Worm (Caenorhabditis elegans) whole organism, late embryonic: Measurements from ENCODE around the gene ceh-54.

Experiments used
- C38D4.7 ChIP-seq: fragments of 200-800 bp; sonication (Bioruptor generic); optimal IDR thresholded peaks from 2 replicates; lab custom pipeline; 2018; ENCODE audit warnings: mild to moderate bottlenecking, missing genetic modification characterization, moderate library complexity, missing compliant biosample characterization
- K02D7.2 ChIP-seq: sonication (generic microtip); optimal IDR thresholded peaks from 2 replicates; lab custom pipeline; 2017; ENCODE audit warnings: mild to moderate bottlenecking, missing genetic modification characterization, missing compliant biosample characterization
- K09A11.1 ChIP-seq: sonication (generic microtip); optimal IDR thresholded peaks from 2 replicates; lab custom pipeline; 2017; ENCODE audit warnings: antibody characterized with exemption, mild to moderate bottlenecking, missing genetic modification characterization, missing compliant biosample characterization; ENCODE audit not compliant: insufficient read depth
- ama-1 ChIP-seq: fragments of 150-350 bp; optimal IDR thresholded peaks from 2 replicates; lab custom pipeline; 2014
- ceh-14 ChIP-seq: sonication (generic microtip); optimal IDR thresholded peaks from 2 replicates; lab custom pipeline; 2016; ENCODE audit warnings: missing genotype, missing genetic modification characterization, missing compliant biosample characterization
- ceh-19 ChIP-seq: fragments of 200-800 bp; sonication (Bioruptor generic); optimal IDR thresholded peaks from 2 replicates; lab custom pipeline; 2018; ENCODE audit warnings: mild to moderate bottlenecking, missing genetic modification characterization, missing compliant biosample characterization
- ceh-22 ChIP-seq: sonication (generic microtip); optimal IDR thresholded peaks from 2 replicates; lab custom pipeline; 2017; ENCODE audit warnings: missing biosample characterization, missing genetic modification characterization
- ceh-24 ChIP-seq: sonication (generic microtip); optimal IDR thresholded peaks from 2 replicates; lab custom pipeline; 2016; ENCODE audit warnings: mild to moderate bottlenecking, missing genetic modification characterization, missing compliant biosample characterization
- ceh-31 ChIP-seq: sonication (generic microtip); optimal IDR thresholded peaks from 2 replicates; lab custom pipeline; 2016; ENCODE audit warnings: missing genetic modification characterization, missing compliant biosample characterization
- ceh-34 ChIP-seq: sonication (generic microtip); optimal IDR thresholded peaks from 2 replicates; lab custom pipeline; 2016; ENCODE audit warnings: mild to moderate bottlenecking, missing genetic modification characterization, missing compliant biosample characterization
- ceh-6 ChIP-seq: fragments of 200-800 bp; sonication (Bioruptor generic); optimal IDR thresholded peaks from 2 replicates; lab custom pipeline; 2018; ENCODE audit warnings: mild to moderate bottlenecking, missing genetic modification characterization, missing compliant biosample characterization
- che-1 ChIP-seq: sonication (generic microtip); optimal IDR thresholded peaks from 2 replicates; lab custom pipeline; 2016; ENCODE audit warnings: mild to moderate bottlenecking, missing genetic modification characterization, missing compliant biosample characterization
- eyg-1 ChIP-seq: sonication (generic microtip); optimal IDR thresholded peaks from 2 replicates; lab custom pipeline; 2016; ENCODE audit warnings: missing genotype, missing genetic modification characterization, missing compliant biosample characterization
- fkh-10 ChIP-seq: fragments of 150-350 bp; optimal IDR thresholded peaks from 2 replicates; lab custom pipeline; 2014; ENCODE audit warnings: missing biosample characterization, missing genetic modification reagents, missing genetic modification characterization
- fkh-6 ChIP-seq: sonication (generic microtip); optimal IDR thresholded peaks from 2 replicates; lab custom pipeline; 2016; ENCODE audit warnings: missing genetic modification characterization, missing compliant biosample characterization
- hlh-15 ChIP-seq: sonication (generic microtip); optimal IDR thresholded peaks from 2 replicates; lab custom pipeline; 2016; ENCODE audit warnings: missing genetic modification characterization, missing compliant biosample characterization
- hlh-30 ChIP-seq: sonication (generic microtip); optimal IDR thresholded peaks from 2 replicates; lab custom pipeline; 2017; ENCODE audit warnings: antibody characterized with exemption, missing genetic modification characterization, missing compliant biosample characterization; ENCODE audit not compliant: insufficient read depth
- hlh-6 ChIP-seq: sonication (generic microtip); optimal IDR thresholded peaks from 2 replicates; lab custom pipeline; 2016; ENCODE audit warnings: missing genotype, missing genetic modification characterization, missing compliant biosample characterization
- hlh-8 ChIP-seq: sonication (generic microtip); optimal IDR thresholded peaks from 2 replicates; lab custom pipeline; 2016; ENCODE audit warnings: missing genotype, missing genetic modification characterization, missing compliant biosample characterization
- lin-11 ChIP-seq: fragments of 200-800 bp; sonication (Bioruptor generic); optimal IDR thresholded peaks from 2 replicates; lab custom pipeline; 2018; ENCODE audit warnings: mild to moderate bottlenecking, missing genetic modification characterization, missing compliant biosample characterization
- madf-2 ChIP-seq: sonication (generic microtip); optimal IDR thresholded peaks from 2 replicates; lab custom pipeline; 2017; ENCODE audit warnings: missing genetic modification characterization, missing compliant biosample characterization
- mec-3 ChIP-seq: sonication (generic microtip); optimal IDR thresholded peaks from 2 replicates; lab custom pipeline; 2016; ENCODE audit warnings: borderline replicate concordance, missing genetic modification characterization, missing compliant biosample characterization
- nhr-11 ChIP-seq: fragments of 150-350 bp; optimal IDR thresholded peaks from 2 replicates; lab custom pipeline; 2014; ENCODE audit warnings: missing biosample characterization, missing genetic modification characterization
- nhr-232 ChIP-seq: sonication (generic microtip); optimal IDR thresholded peaks from 2 replicates; lab custom pipeline; 2016; ENCODE audit warnings: missing genetic modification characterization, missing compliant biosample characterization
- odd-2 ChIP-seq: sonication (generic microtip); optimal IDR thresholded peaks from 2 replicates; lab custom pipeline; 2017; ENCODE audit warnings: antibody characterized with exemption, mild to moderate bottlenecking, missing genetic modification characterization, missing compliant biosample characterization
- pax-1 ChIP-seq: fragments of 150-350 bp; optimal IDR thresholded peaks from 2 replicates; lab custom pipeline; 2014; ENCODE audit warnings: missing biosample characterization, missing genetic modification characterization
- pha-2 ChIP-seq: sonication (generic microtip); optimal IDR thresholded peaks from 2 replicates; lab custom pipeline; 2017; ENCODE audit warnings: mild to moderate bottlenecking, missing genetic modification characterization, missing compliant biosample characterization
- pha-4 ChIP-seq: fragments of 150-350 bp; optimal IDR thresholded peaks from 2 replicates; lab custom pipeline; 2018; ENCODE audit warnings: missing biosample characterization, missing genetic modification reagents, missing genetic modification characterization
- pqm-1 ChIP-seq: sonication (generic microtip); optimal IDR thresholded peaks from 2 replicates; lab custom pipeline; 2016; ENCODE audit warnings: missing genetic modification characterization, missing compliant biosample characterization
- pros-1 ChIP-seq: fragments of 150-350 bp; optimal IDR thresholded peaks from 2 replicates; lab custom pipeline; 2014; ENCODE audit warnings: missing biosample characterization, missing genetic modification reagents, missing genetic modification characterization
- ref-2 ChIP-seq: sonication (generic microtip); optimal IDR thresholded peaks from 2 replicates; lab custom pipeline; 2016; ENCODE audit warnings: missing genetic modification characterization, missing compliant biosample characterization
- sdc-2 ChIP-seq: sonication (generic microtip); optimal IDR thresholded peaks from 2 replicates; lab custom pipeline; 2016; ENCODE audit warnings: missing genotype, missing genetic modification characterization, missing compliant biosample characterization
- sox-2 ChIP-seq: fragments of 200-800 bp; sonication (Bioruptor generic); IDR thresholded peaks from 2 replicates; pipeline ENCODE4 v1.3.6; 2022; ENCODE audit warnings: missing genetic modification reagents, missing genetic modification characterization, missing compliant biosample characterization
- sox-4 ChIP-seq: sonication (generic microtip); optimal IDR thresholded peaks from 2 replicates; lab custom pipeline; 2017; ENCODE audit warnings: mild to moderate bottlenecking, missing genetic modification characterization, inconsistent platforms, missing compliant biosample characterization
- tbx-2 ChIP-seq: sonication (generic microtip); optimal IDR thresholded peaks from 2 replicates; lab custom pipeline; 2016; ENCODE audit warnings: missing genetic modification characterization, missing compliant biosample characterization
- tbx-7 ChIP-seq: sonication (generic microtip); optimal IDR thresholded peaks from 2 replicates; lab custom pipeline; 2016; ENCODE audit warnings: missing genotype, missing genetic modification characterization, missing compliant biosample characterization
- unc-42 ChIP-seq: sonication (generic microtip); optimal IDR thresholded peaks from 2 replicates; lab custom pipeline; 2016; ENCODE audit warnings: missing genotype, missing genetic modification characterization, missing compliant biosample characterization
- unc-55 ChIP-seq: sonication (generic microtip); optimal IDR thresholded peaks from 2 replicates; lab custom pipeline; 2017; ENCODE audit warnings: missing biosample characterization, missing genetic modification reagents, missing genetic modification characterization
- unc-86 ChIP-seq: sonication (generic microtip); optimal IDR thresholded peaks from 2 replicates; lab custom pipeline; 2016; ENCODE audit warnings: missing genetic modification characterization, missing compliant biosample characterization
- zip-5 ChIP-seq: sonication (generic microtip); optimal IDR thresholded peaks from 2 replicates; lab custom pipeline; 2016; ENCODE audit warnings: missing genetic modification characterization, missing compliant biosample characterization

Gene ceh-54

DNA sequence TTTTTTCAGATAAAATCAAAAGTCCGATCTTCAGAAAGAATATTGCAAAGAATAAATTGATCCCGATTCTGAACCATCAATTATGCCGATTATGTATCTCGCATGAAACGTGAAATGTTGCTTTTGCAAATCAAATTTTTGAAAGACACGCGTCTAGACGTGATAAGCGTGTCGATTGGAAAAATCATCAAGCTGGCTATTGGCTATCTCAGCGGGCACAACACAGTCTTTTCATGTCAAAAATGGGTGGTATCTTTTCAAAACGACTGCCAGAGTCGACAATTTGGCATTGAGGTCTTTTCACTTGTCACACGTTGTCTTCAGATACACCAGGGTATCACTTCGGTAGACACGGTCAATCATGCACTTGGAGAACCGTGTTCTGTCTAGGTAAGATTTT is 2.6 kb upstream of the ceh-54 start, which contains the start of gene daf-9:
daf-9 (plus strand) TSS at position 301 of the 400 bp plus-strand sequence.
- no peak for TF ChIP-seq ceh-34 (tag; lab: Kevin White, UChicago)
- TF ChIP-seq madf-2, result no peak
- no peak for TF ChIP-seq ceh-6 (GFP tag; lab: Kevin White, UChicago)
- TF ChIP-seq sox-4 (tag; lab: Kevin White, UChicago), result no peak
- TF ChIP-seq ceh-22, result no peak
- no peak for TF ChIP-seq pqm-1 (tag; lab: Kevin White, UChicago)
- TF ChIP-seq odd-2, result no peak
- TF ChIP-seq hlh-15 (tag; lab: Kevin White, UChicago), result no peak
- TF ChIP-seq C38D4.7 (GFP tag; lab: Kevin White, UChicago), result no peak
- no peak for TF ChIP-seq ceh-19 (GFP tag; lab: Kevin White, UChicago)
- no peak for TF ChIP-seq lin-11 (tag; lab: Kevin White, UChicago)
- TF ChIP-seq fkh-10, result no peak
- TF ChIP-seq, all 69 proteins: peak for 0

DNA sequence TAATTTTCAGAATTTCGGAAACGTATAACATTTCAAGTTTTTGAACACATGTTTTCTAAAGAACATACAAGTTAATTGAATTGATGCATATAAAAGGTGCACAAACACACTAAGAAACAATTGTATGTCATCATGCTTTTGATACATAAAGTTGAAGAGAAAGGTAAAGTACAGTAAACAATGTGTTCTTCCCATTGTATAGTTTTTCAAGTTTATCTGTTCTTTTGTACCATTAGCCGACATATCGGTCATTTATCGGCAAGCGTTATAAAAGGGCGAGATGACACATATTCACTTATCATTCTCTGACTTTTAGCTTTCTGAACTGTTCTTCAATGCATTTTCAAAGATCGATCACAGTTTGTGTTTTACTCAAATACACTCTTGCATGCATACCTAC is 4.1 kb downstream of the ceh-54 start, which contains the start of gene T13C5.9:
T13C5.9 (plus strand) TSS at position 301 of the 400 bp plus-strand sequence.
- TF ChIP-seq hlh-8 (tag; lab: Kevin White, UChicago) (no peak), fkh-6 (tag; lab: Kevin White, UChicago) (no peak), che-1 (tag; lab: Kevin White, UChicago) (no peak), tbx-7 (no peak), pha-2 (tag; lab: Kevin White, UChicago) (no peak), nhr-232 (tag; lab: Kevin White, UChicago) (no peak), pros-1 (tag; lab: Kevin White, UChicago) (no peak), mec-3 (tag; lab: Kevin White, UChicago) (no peak), pqm-1 (tag; lab: Kevin White, UChicago) (no peak), pha-4 (tag; lab: Kevin White, UChicago) (no peak), hlh-30 (tag; lab: Kevin White, UChicago) (no peak), lin-11 (tag; lab: Kevin White, UChicago) (no peak), zip-5 (tag; lab: Kevin White, UChicago) (no peak), ref-2 (tag; lab: Kevin White, UChicago) (no peak)

DNA sequence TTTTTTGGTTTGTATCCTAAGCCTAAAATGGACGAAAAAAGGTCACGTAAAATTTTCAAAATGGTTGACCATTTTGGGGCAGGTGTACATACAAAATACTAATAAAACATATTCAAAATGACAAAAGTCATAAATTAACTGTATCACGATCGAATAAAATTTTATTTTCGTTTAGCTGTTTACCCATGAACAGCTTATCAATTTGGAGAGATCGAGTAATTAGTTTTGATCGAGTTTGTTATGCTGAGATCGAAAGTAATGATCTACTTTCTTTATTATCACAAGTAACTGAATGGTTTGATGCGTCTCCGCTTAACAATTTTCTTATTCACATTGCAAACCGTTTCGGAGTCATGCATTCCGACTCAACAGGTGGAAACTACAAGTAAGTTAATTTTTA is 6.2 kb downstream of the ceh-54 start, which contains the start of gene T13C5.10:
T13C5.10 (plus strand) TSS at position 301 of the 400 bp plus-strand sequence.
- no peak for TF ChIP-seq unc-42 (tag; lab: Kevin White, UChicago)
- TF ChIP-seq ceh-24 (tag; lab: Kevin White, UChicago), result no peak
- no peak for TF ChIP-seq sox-2 (GFP tag; lab: Robert Waterston, UW)
- no peak for TF ChIP-seq hlh-6 (tag; lab: Kevin White, UChicago)
- TF ChIP-seq fkh-10, result no peak
- no peak for TF ChIP-seq unc-55 (GFP tag; lab: Kevin White, UChicago)
- TF ChIP-seq C38D4.7 (GFP tag; lab: Kevin White, UChicago), result no peak
- TF ChIP-seq ceh-31, result no peak
- no peak for TF ChIP-seq sdc-2 (tag; lab: Kevin White, UChicago)
- TF ChIP-seq pha-2 (tag; lab: Kevin White, UChicago), result no peak
- TF ChIP-seq pax-1 (tag; lab: Kevin White, UChicago), result no peak
- no peak for TF ChIP-seq eyg-1 (tag; lab: Kevin White, UChicago)
- TF ChIP-seq K09A11.1 (tag; lab: Kevin White, UChicago), result no peak
- TF ChIP-seq ceh-14 (tag; lab: Kevin White, UChicago), result no peak
- TF ChIP-seq K02D7.2 (tag; lab: Kevin White, UChicago), result no peak
- TF ChIP-seq ama-1 (lab: Kevin White, UChicago), result no peak
- no peak for TF ChIP-seq unc-86 (tag; lab: Kevin White, UChicago)
- no peak for TF ChIP-seq nhr-11 (tag; lab: Kevin White, UChicago)
- TF ChIP-seq tbx-2, result no peak
